Worm (Caenorhabditis elegans) whole organism, midembryonic: ENCODE data around the gene C02B8.12.

Experiments used
- T22C8.4 ChIP-seq: fragments of 200-800 bp; sonication (Bioruptor generic); IDR thresholded peaks from 2 replicates; pipeline ENCODE4 v1.3.6; 2022; ENCODE audit warnings: missing genetic modification characterization, missing compliant biosample characterization
- cog-1 ChIP-seq: sonication (generic microtip); optimal IDR thresholded peaks from 2 replicates; lab custom pipeline; 2016; ENCODE audit warnings: missing genetic modification characterization, missing compliant biosample characterization
- flt-1 ChIP-seq: fragments of 200-800 bp; sonication (Bioruptor generic); IDR thresholded peaks from 2 replicates; pipeline ENCODE4 v1.3.6; 2022; ENCODE audit warnings: missing genetic modification characterization, missing compliant biosample characterization
- klf-2 ChIP-seq: fragments of 200-800 bp; sonication (Bioruptor generic); conservative IDR thresholded peaks from 2 replicates; pipeline ENCODE4 v1.3.6; 2022; ENCODE audit warnings: missing genetic modification reagents, missing genetic modification characterization, missing compliant biosample characterization
- med-1 ChIP-seq: sonication (generic microtip); optimal IDR thresholded peaks from 2 replicates; lab custom pipeline; 2017; ENCODE audit warnings: missing genetic modification characterization, mild to moderate bottlenecking, missing compliant biosample characterization, antibody characterized with exemption, missing genetic modification reagents; ENCODE audit not compliant: insufficient read depth
- ref-1 ChIP-seq: fragments of 200-800 bp; sonication (Bioruptor generic); conservative IDR thresholded peaks from 2 replicates; pipeline ENCODE4 v1.3.6; 2022; ENCODE audit warnings: missing genetic modification reagents, missing genetic modification characterization, missing compliant biosample characterization
- tab-1 ChIP-seq: fragments of 200-800 bp; sonication (Bioruptor generic); IDR thresholded peaks from 2 replicates; pipeline ENCODE4 v1.3.6; 2022; ENCODE audit warnings: missing genetic modification characterization, missing compliant biosample characterization
- ztf-23 ChIP-seq: fragments of 200-800 bp; sonication (Bioruptor generic); IDR thresholded peaks from 2 replicates; pipeline ENCODE4 v1.3.6; 2022; ENCODE audit warnings: missing genetic modification reagents, missing genetic modification characterization, missing compliant biosample characterization
- ztf-29 ChIP-seq: fragments of 200-800 bp; sonication (Bioruptor generic); IDR thresholded peaks from 2 replicates; pipeline ENCODE4 v1.3.6; 2022; ENCODE audit warnings: missing genetic modification reagents, missing genetic modification characterization, missing compliant biosample characterization

C02B8.12 gene

DNA sequence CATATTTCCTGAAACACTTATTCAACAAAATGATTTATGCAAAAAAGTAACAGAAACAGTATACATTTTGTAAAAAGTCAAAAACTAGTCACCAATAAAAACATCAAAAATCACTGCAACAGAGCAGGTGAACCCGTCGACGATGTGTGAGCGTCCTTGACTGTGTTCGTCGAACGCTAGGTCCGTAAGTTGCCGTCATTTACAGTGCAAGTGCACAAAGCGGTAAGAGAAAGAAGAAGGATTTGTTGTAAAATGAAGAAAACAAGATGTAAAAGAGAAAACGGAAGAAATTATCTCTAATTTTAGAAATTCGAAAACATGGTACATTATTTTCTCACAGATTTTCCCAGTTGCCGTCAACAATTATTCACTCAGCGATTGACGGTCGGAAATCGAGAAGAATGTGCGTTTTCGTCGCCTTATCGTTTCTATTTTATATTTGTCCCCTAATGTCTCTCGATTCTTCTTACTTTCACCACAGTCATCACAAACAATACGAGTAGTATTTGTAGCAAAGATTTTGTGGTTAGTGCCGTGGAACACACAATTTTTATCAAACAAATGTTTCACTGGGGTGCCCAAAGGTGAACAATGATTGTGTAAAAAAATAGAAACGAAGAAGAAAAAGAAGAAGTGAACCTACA, 33.8 kb downstream of the C02B8.12 start:
- TF ChIP-seq T22C8.4 (no peak), ref-1 (GFP tag; lab: Robert Waterston, UW) (no peak), ztf-29 (GFP tag; lab: Robert Waterston, UW) (no peak), cog-1 (tag; lab: Kevin White, UChicago) (no peak), flt-1 (GFP tag; lab: Robert Waterston, UW) (no peak), klf-2 (GFP tag; lab: Robert Waterston, UW) (no peak), ztf-23 (no peak), med-1 (no peak)

DNA sequence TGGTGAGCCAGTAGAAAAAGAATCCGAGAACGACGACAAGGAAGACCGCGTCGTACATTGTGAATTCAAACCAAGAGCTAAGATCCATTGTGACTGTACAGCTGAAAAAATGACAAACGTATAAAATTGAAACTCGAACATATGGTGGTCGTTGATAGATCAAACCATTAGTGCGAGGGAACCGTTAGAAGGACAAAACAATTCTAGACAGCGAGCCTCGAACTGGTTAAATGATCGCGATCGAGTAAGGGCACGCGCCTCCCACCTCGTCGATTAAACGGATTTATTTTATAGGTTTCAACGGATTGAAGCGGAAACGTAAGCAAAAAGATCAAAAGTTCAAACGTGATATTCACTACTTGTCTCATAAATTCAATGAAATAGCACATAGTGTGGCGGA, 34.7 kb downstream of the C02B8.12 start, which contains the start of gene vem-1:
vem-1 (minus strand) TSS at position 101 of the 400 bp plus-strand sequence.
- no peak for TF ChIP-seq ztf-23
- no peak for TF ChIP-seq klf-2 (GFP tag; lab: Robert Waterston, UW)
- TF ChIP-seq T22C8.4 = no peak
- no peak for TF ChIP-seq flt-1 (GFP tag; lab: Robert Waterston, UW)
- no peak for TF ChIP-seq tab-1
- no peak for TF ChIP-seq med-1
- no peak for TF ChIP-seq ztf-29 (GFP tag; lab: Robert Waterston, UW)
- no peak for TF ChIP-seq cog-1 (tag; lab: Kevin White, UChicago)
- TF ChIP-seq ref-1 (GFP tag; lab: Robert Waterston, UW) = no peak

DNA sequence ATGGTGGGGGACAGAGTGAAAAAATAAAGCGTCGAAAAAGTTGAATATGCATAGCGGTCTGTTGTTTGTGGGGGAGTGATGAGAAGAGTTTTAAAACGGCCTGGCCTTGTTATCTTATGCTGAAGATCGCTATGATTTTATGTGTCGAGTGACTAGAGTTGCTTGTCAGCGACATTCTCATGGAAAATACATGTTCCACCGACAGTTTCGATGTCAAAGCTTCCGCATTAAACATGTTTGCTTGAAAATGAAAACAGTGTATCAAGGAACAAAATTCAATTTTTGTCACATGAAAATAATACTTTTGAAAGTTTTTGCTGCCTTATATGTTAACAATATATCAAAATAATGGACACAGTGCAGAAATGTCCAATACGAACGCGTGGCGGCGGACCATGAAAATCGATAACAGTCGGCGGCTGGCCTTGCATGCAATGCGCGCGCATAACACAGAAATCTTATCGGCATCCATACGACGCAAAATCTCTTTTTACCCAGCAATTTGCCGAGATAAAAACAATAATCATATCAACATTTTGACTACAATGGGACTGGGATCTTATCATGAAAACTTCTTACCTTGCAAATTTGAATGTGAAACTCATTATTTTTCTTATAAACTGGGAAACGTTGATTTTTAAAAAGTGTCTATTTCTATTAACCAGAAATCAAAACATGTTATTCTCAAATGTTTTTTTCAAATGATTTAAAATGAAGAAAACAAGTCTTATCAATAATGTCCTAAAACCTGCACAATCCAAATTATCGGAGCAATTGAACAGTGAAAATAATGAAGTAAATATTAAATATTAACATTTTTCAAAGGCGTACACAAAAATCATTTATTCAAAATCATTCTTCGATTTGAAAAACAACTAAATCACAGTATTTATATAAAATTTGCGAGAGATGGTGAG, 36.2 kb downstream of the C02B8.12 start:
- no peak for TF ChIP-seq flt-1 (GFP tag; lab: Robert Waterston, UW)
- TF ChIP-seq T22C8.4 = peak; percentile 46

DNA sequence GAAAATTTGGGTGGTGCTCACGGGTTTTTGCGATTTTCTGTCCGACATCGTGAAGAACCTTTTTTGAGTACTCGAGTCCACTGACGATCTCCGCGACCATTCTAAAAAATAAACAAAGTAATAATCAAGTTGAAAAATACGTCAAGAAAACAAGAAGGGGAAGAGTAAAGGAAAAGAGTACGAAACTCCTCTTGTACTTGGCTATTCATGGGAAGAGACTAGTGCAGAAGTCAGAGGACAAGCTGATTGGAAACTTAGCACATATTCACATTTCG, 36.8 kb downstream of the C02B8.12 start, which contains the start of gene dao-3:
dao-3 (minus strand) TSS at position 101 of the 275 bp plus-strand sequence.
- TF ChIP-seq ztf-29 (GFP tag; lab: Robert Waterston, UW) (no peak), cog-1 (tag; lab: Kevin White, UChicago) (no peak), ztf-23 (no peak), med-1 (no peak), T22C8.4 (no peak), ref-1 (GFP tag; lab: Robert Waterston, UW) (no peak), klf-2 (GFP tag; lab: Robert Waterston, UW) (no peak), tab-1 (no peak), flt-1 (GFP tag; lab: Robert Waterston, UW) (no peak)

DNA sequence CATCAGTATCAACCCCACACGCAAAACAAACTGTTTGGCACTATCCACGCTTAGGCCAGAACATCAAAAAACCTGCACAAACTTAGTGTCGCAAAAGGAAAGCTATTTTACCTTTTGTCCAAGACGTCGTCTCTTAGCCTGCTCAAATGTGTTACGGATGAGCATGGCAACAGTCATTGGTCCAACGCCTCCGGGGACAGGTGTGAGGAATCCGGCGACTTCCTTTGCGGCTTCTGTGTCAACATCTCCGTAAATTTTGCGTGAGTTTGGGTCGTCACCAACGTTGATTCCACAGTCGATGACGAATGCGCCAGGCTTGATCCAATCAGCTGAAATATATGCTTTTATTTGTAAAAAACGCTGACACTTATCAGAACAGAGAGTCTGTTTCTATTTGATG, 38.5 kb downstream of the C02B8.12 start:
- TF ChIP-seq ztf-29 (GFP tag; lab: Robert Waterston, UW) (no peak), ztf-23 (no peak), flt-1 (GFP tag; lab: Robert Waterston, UW) (no peak)

DNA sequence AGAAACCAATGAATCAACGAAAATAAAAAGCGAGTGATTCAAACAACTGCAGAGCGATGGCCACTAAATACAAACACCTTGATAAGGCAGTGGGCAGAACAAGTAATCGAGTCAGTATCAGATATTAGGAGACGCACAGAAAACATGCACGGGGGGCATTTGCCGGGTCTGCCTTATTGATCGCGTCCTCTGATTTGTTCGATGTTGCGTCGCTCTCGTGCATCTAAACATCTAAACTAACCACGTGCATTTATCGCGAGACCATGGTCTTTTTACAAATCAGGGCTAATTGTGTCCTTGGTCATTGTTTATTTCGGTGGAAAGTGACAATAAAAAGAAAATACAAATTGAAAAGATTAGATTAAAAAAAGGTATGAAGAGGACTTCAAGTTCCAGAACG, 39.2 kb downstream of the C02B8.12 start, which contains the start of gene K07E3.4:
K07E3.4 (minus strand) TSS at position 100 of the 400 bp plus-strand sequence.
- TF ChIP-seq cog-1 (tag; lab: Kevin White, UChicago) = no peak
- no peak for TF ChIP-seq ref-1 (GFP tag; lab: Robert Waterston, UW)
- no peak for TF ChIP-seq ztf-29 (GFP tag; lab: Robert Waterston, UW)

DNA sequence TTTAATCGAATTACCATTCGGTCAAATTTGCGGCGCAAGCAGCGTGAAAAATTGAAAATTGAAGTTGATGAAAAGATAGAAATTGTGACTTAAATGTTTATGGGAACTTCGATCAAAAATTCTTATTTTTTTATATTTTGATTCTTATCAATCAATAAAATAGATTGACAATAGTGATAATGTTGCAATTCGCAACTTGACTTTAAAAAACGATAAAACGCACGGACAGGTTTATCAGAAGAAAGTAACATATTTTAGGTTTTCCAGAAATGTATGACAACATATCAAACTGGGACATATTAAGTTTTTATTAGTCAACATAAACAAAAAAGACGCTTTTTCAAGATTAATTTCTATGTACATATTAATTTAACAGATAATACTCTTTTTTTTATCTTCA, 39.8 kb downstream of the C02B8.12 start:
- TF ChIP-seq tab-1 (no peak), med-1 (no peak), ztf-29 (GFP tag; lab: Robert Waterston, UW) (no peak), flt-1 (GFP tag; lab: Robert Waterston, UW) (no peak), cog-1 (tag; lab: Kevin White, UChicago) (no peak), ztf-23 (no peak), klf-2 (GFP tag; lab: Robert Waterston, UW) (no peak), T22C8.4 (no peak), ref-1 (GFP tag; lab: Robert Waterston, UW) (no peak)

DNA sequence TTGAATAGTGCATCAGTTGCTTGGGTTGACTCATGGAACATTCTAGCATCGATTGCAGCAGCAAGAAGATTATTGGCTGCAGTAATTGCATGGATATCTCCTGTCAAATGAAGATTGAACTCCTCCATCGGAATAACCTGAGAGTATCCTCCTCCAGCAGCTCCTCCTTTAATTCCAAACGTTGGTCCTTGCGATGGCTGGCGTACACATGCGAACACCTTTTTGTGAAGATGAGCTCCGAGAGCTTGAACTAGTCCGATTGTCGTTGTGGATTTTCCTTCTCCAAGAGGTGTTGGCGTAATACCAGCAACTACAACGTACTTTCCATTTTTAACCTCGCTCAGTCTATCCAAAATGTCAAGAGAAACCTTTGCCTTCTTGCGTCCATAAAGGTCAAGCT, 40.5 kb downstream of the C02B8.12 start:
- no peak for TF ChIP-seq ref-1 (GFP tag; lab: Robert Waterston, UW)
- no peak for TF ChIP-seq klf-2 (GFP tag; lab: Robert Waterston, UW)
- TF ChIP-seq med-1 = no peak
- TF ChIP-seq tab-1 = no peak
- TF ChIP-seq flt-1 (GFP tag; lab: Robert Waterston, UW) = no peak
- no peak for TF ChIP-seq ztf-29 (GFP tag; lab: Robert Waterston, UW)
- TF ChIP-seq T22C8.4 = no peak
- TF ChIP-seq cog-1 (tag; lab: Kevin White, UChicago) = no peak
- TF ChIP-seq ztf-23 = no peak

DNA sequence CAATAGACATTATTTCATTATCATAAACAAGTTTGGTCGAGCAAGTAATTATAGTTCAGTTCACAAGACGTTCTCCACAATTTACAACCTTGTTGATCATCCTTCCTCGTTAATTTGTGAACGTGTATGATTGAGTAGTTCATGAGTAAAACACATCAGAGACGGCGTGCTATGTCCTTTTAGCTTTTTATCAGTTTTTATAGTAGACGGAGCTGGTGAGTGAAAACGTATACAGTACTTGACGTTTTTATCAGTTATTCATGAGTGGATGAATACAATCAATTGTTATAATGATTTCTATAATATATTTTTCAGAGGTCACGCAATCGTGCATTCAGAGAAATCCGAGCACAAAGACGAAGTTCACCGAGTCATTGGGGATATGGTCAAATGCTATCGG, 44.3 kb downstream of the C02B8.12 start:
- no peak for TF ChIP-seq ref-1 (GFP tag; lab: Robert Waterston, UW)
- TF ChIP-seq ztf-29 (GFP tag; lab: Robert Waterston, UW) = no peak
- TF ChIP-seq klf-2 (GFP tag; lab: Robert Waterston, UW) = no peak
- TF ChIP-seq T22C8.4 = no peak
- no peak for TF ChIP-seq flt-1 (GFP tag; lab: Robert Waterston, UW)
- TF ChIP-seq med-1 = no peak
- no peak for TF ChIP-seq ztf-23

DNA sequence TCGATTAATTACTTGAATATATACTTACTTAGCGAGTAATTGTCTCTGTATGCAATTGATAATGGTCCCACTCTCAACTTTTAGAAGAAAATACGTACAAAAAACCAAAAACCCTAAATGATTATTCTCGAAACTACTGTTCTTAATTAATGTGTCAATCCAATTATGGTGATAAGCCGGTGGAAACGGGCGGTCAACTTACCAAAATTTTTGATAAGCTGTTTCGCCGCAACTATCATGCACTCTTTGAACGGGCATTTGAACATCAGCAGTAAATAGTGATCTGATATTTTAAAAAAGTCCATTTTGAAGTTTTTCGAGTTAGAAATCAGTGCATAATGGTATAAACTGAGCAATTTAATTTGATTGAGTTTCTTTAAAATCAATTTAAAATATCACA, 44.8 kb downstream of the C02B8.12 start:
- TF ChIP-seq cog-1 (tag; lab: Kevin White, UChicago) = no peak
- TF ChIP-seq flt-1 (GFP tag; lab: Robert Waterston, UW) = no peak
- TF ChIP-seq ztf-29 (GFP tag; lab: Robert Waterston, UW) = no peak
- no peak for TF ChIP-seq ref-1 (GFP tag; lab: Robert Waterston, UW)
- no peak for TF ChIP-seq klf-2 (GFP tag; lab: Robert Waterston, UW)
- no peak for TF ChIP-seq T22C8.4
- TF ChIP-seq tab-1 = no peak
- TF ChIP-seq med-1 = no peak
- TF ChIP-seq ztf-23 = no peak
